Worm (Caenorhabditis elegans) whole organism, L1 larva: Measurements from ENCODE around the gene T11G6.4.

Experiments used
- aly-2 ChIP-seq: fragments of 150-350 bp; optimal IDR thresholded peaks from 2 replicates; lab custom pipeline; 2014; ENCODE audit warnings: missing biosample characterization, missing genetic modification characterization
- blmp-1 ChIP-seq: fragments of 150-350 bp; optimal IDR thresholded peaks from 2 replicates; lab custom pipeline; 2014; ENCODE audit warnings: missing biosample characterization, missing genetic modification characterization
- ceh-63 ChIP-seq: fragments of 200-800 bp; sonication (Bioruptor generic); optimal IDR thresholded peaks from 2 replicates; lab custom pipeline; 2018; ENCODE audit warnings: mild to moderate bottlenecking, missing genetic modification characterization, missing compliant biosample characterization
- isw-1 ChIP-seq: fragments of 200-800 bp; sonication (Bioruptor generic); IDR thresholded peaks from 2 replicates; pipeline ENCODE4 v1.3.6; 2022; ENCODE audit warnings: missing genetic modification characterization, missing compliant biosample characterization
- lsy-2 ChIP-seq, 2 experiments: fragments of 150-350 bp; optimal IDR thresholded peaks; 2 replicates each; lab custom pipeline; 2014; ENCODE audit warnings: missing biosample characterization in 2 of 2, missing genetic modification characterization in 2 of 2
- skn-1 ChIP-seq: fragments of 150-350 bp; optimal IDR thresholded peaks from 2 replicates; lab custom pipeline; 2014; ENCODE audit warnings: missing biosample characterization, missing genetic modification characterization
- sptf-1 ChIP-seq: fragments of 150-350 bp; optimal IDR thresholded peaks from 2 replicates; lab custom pipeline; 2014; ENCODE audit warnings: missing biosample characterization, missing genetic modification characterization
- unc-30 ChIP-seq: sonication (generic microtip); optimal IDR thresholded peaks from 2 replicates; lab custom pipeline; 2017; ENCODE audit warnings: missing biosample characterization, missing genetic modification characterization
- zip-4 ChIP-seq: fragments of 200-800 bp; sonication (Bioruptor generic); optimal IDR thresholded peaks from 2 replicates; lab custom pipeline; 2018; ENCODE audit warnings: mild to moderate bottlenecking, missing genetic modification characterization, moderate library complexity, missing compliant biosample characterization

- no peak for TF ChIP-seq isw-1 (GFP tag; lab: Robert Waterston, UW)
- no peak for TF ChIP-seq lsy-2 (tag; optimal IDR thresholded peaks at IDR 0.05; lab: Kevin White, UChicago)
- TF ChIP-seq blmp-1 (tag; lab: Kevin White, UChicago) = peak; percentile 6
- no peak for TF ChIP-seq aly-2 (tag; lab: Kevin White, UChicago)
- no peak for TF ChIP-seq unc-30 (tag; lab: Kevin White, UChicago)
- no peak for TF ChIP-seq zip-4
- no peak for TF ChIP-seq ceh-63 (GFP tag; lab: Kevin White, UChicago)
- TF ChIP-seq skn-1 = no peak
- no peak for TF ChIP-seq sptf-1 (tag; lab: Kevin White, UChicago)
These were observed 40.9 kb downstream of the T11G6.4 start for ce11 chrIV:10810820-10811219.
